Worm (Caenorhabditis elegans) whole organism, L4 larva: ENCODE data around the gene imp-3.

Experiments
- Y48G9A.11 ChIP-seq: fragments of 200-800 bp; sonication (Bioruptor generic); IDR thresholded peaks from 2 replicates; pipeline ENCODE4 v1.3.6; 2022; ENCODE audit warnings: missing genetic modification reagents, missing genetic modification characterization, missing compliant biosample characterization
- ZK337.2 ChIP-seq: fragments of 200-800 bp; sonication (Bioruptor generic); IDR thresholded peaks from 2 replicates; pipeline ENCODE4 v1.3.6; 2022; ENCODE audit warnings: missing genetic modification reagents, missing genetic modification characterization, missing compliant biosample characterization
- aha-1 ChIP-seq: fragments of 150-350 bp; peaks from one replicate; lab custom pipeline; 2014; ENCODE audit warnings: missing biosample characterization, missing genetic modification characterization
- attf-4 ChIP-seq: sonication (generic microtip); optimal IDR thresholded peaks from 3 replicates; lab custom pipeline; 2017; ENCODE audit warnings: missing biosample characterization, missing genetic modification characterization
- ceh-32 ChIP-seq: sonication (generic microtip); optimal IDR thresholded peaks from 2 replicates; lab custom pipeline; 2016; ENCODE audit warnings: mild to moderate bottlenecking, missing genetic modification characterization, missing compliant biosample characterization; ENCODE audit not compliant: poor library complexity
- ceh-82 ChIP-seq: sonication (generic microtip); optimal IDR thresholded peaks from 2 replicates; lab custom pipeline; 2017; ENCODE audit warnings: missing biosample characterization, missing genetic modification characterization
- ces-1 ChIP-seq: fragments of 150-350 bp; sonication (generic microtip); optimal IDR thresholded peaks from 4 replicates; lab custom pipeline; 2014; ENCODE audit warnings: missing biosample characterization, missing genetic modification reagents, missing genetic modification characterization
- ctbp-1 ChIP-seq: fragments of 200-800 bp; sonication (Bioruptor generic); IDR thresholded peaks from 2 replicates; pipeline ENCODE4 v1.3.6; 2022; ENCODE audit warnings: missing genetic modification reagents, missing genetic modification characterization, missing compliant biosample characterization
- daf-16 ChIP-seq, 3 experiments: sonication (generic microtip); optimal IDR thresholded peaks; 2 replicates each; lab custom pipeline; 2016 to 2017; ENCODE audit warnings: missing genetic modification characterization in 3 of 3, missing genetic modification reagents in 3 of 3, mild to moderate bottlenecking in 2 of 3, missing compliant biosample characterization in 2 of 3, missing biosample characterization in 1 of 3, moderate library complexity in 1 of 3
- dmd-6 ChIP-seq: fragments of 200-800 bp; sonication (Bioruptor generic); IDR thresholded peaks from 2 replicates; pipeline ENCODE4 v1.3.6; 2022; ENCODE audit warnings: missing genetic modification reagents, missing genetic modification characterization, missing compliant biosample characterization
- dmd-9 ChIP-seq: fragments of 200-800 bp; sonication (Bioruptor generic); IDR thresholded peaks from 2 replicates; pipeline ENCODE4 v1.3.6; 2022; ENCODE audit warnings: missing genetic modification reagents, missing genetic modification characterization, missing compliant biosample characterization
- dpl-1 ChIP-seq: fragments of 150-350 bp; optimal IDR thresholded peaks from 2 replicates; lab custom pipeline; 2014; ENCODE audit warnings: missing biosample characterization, missing genetic modification reagents, missing genetic modification characterization
- dve-1 ChIP-seq: sonication (generic microtip); optimal IDR thresholded peaks from 2 replicates; lab custom pipeline; 2017; ENCODE audit warnings: antibody characterized with exemption, mild to moderate bottlenecking, missing genetic modification characterization, missing compliant biosample characterization; ENCODE audit not compliant: insufficient read depth
- egl-27 ChIP-seq: sonication (generic microtip); optimal IDR thresholded peaks from 3 replicates; lab custom pipeline; 2017; ENCODE audit warnings: missing biosample characterization, missing genetic modification reagents, missing genetic modification characterization
- fkh-10 ChIP-seq: fragments of 150-350 bp; optimal IDR thresholded peaks from 2 replicates; lab custom pipeline; 2014; ENCODE audit warnings: missing biosample characterization, missing genetic modification reagents, missing genetic modification characterization
- hlh-11 ChIP-seq: fragments of 200-800 bp; sonication (Bioruptor generic); optimal IDR thresholded peaks from 2 replicates; lab custom pipeline; 2018; ENCODE audit warnings: mild to moderate bottlenecking, missing genetic modification characterization, missing compliant biosample characterization
- hlh-30 ChIP-seq: sonication (generic microtip); optimal IDR thresholded peaks from 2 replicates; lab custom pipeline; 2017; ENCODE audit warnings: antibody characterized with exemption, mild to moderate bottlenecking, missing genetic modification characterization, missing compliant biosample characterization; ENCODE audit not compliant: insufficient read depth
- hmg-1.1 ChIP-seq: fragments of 200-800 bp; sonication (Bioruptor generic); IDR thresholded peaks from 2 replicates; pipeline ENCODE4 v1.3.6; 2022; ENCODE audit warnings: missing genetic modification reagents, missing genetic modification characterization, missing compliant biosample characterization
- lim-7 ChIP-seq: fragments of 200-800 bp; sonication (Bioruptor generic); IDR thresholded peaks from 2 replicates; pipeline ENCODE4 v1.3.6; 2022; ENCODE audit warnings: missing genetic modification characterization, missing compliant biosample characterization
- lin-29 ChIP-seq: fragments of 200-800 bp; sonication (Bioruptor generic); IDR thresholded peaks from 2 replicates; pipeline ENCODE4 v1.3.6; 2022; ENCODE audit warnings: missing genetic modification reagents, missing genetic modification characterization, missing compliant biosample characterization
- lin-38 ChIP-seq: fragments of 200-800 bp; sonication (Bioruptor generic); IDR thresholded peaks from 2 replicates; pipeline ENCODE4 v1.3.6; 2022; ENCODE audit warnings: missing genetic modification reagents, missing genetic modification characterization, missing compliant biosample characterization
- lsy-2 ChIP-seq, 2 experiments: fragments of 150-350 bp in 1 of 2; sonication (generic microtip) in 1 of 2; optimal IDR thresholded peaks; 2 replicates each; lab custom pipeline; 2014 to 2017; ENCODE audit warnings: missing biosample characterization in 2 of 2, missing genetic modification characterization in 2 of 2
- madf-9 ChIP-seq: fragments of 200-800 bp; sonication (Bioruptor generic); conservative IDR thresholded peaks from 2 replicates; pipeline ENCODE4 v1.3.6; 2022; ENCODE audit warnings: missing genetic modification reagents, missing genetic modification characterization, missing compliant biosample characterization
- mdl-1 ChIP-seq, 2 experiments: fragments of 150-350 bp in 1 of 2; sonication (generic microtip) in 1 of 2; optimal IDR thresholded peaks; 2 replicates each; lab custom pipeline; 2014 to 2017; ENCODE audit warnings: missing biosample characterization in 2 of 2, missing genetic modification characterization in 2 of 2
- mep-1 ChIP-seq: fragments of 150-350 bp; sonication (generic microtip); optimal IDR thresholded peaks from 3 replicates; lab custom pipeline; 2014; ENCODE audit warnings: missing biosample characterization, missing genetic modification characterization
- mes-2 ChIP-seq: sonication (generic microtip); optimal IDR thresholded peaks from 2 replicates; lab custom pipeline; 2016; ENCODE audit warnings: missing genotype, mild to moderate bottlenecking, missing genetic modification characterization, missing compliant biosample characterization; ENCODE audit not compliant: poor library complexity, severe bottlenecking
- mxl-3 ChIP-seq: fragments of 200-800 bp; sonication (Bioruptor generic); optimal IDR thresholded peaks from 2 replicates; lab custom pipeline; 2018; ENCODE audit warnings: mild to moderate bottlenecking, missing genetic modification characterization, missing compliant biosample characterization
- nhr-11 ChIP-seq: fragments of 150-350 bp; optimal IDR thresholded peaks from 2 replicates; lab custom pipeline; 2014; ENCODE audit warnings: missing biosample characterization, missing genetic modification characterization
- nhr-111 ChIP-seq: fragments of 200-800 bp; sonication (Bioruptor generic); optimal IDR thresholded peaks from 2 replicates; lab custom pipeline; 2018; ENCODE audit warnings: mild to moderate bottlenecking, missing genetic modification characterization, missing compliant biosample characterization
- nhr-28 ChIP-seq: fragments of 150-350 bp; optimal IDR thresholded peaks from 2 replicates; lab custom pipeline; 2014; ENCODE audit warnings: missing biosample characterization, missing genetic modification characterization
- nhr-76 ChIP-seq: fragments of 150-350 bp; optimal IDR thresholded peaks from 2 replicates; lab custom pipeline; 2014; ENCODE audit warnings: missing biosample characterization, missing genetic modification characterization
- nhr-77 ChIP-seq: fragments of 150-350 bp; optimal IDR thresholded peaks from 2 replicates; lab custom pipeline; 2014; ENCODE audit warnings: missing biosample characterization, missing genetic modification characterization
- pha-4 ChIP-seq, 2 experiments: fragments of 150-350 bp in 1 of 2; fragments of 200-800 bp in 1 of 2; sonication (Bioruptor generic) in 1 of 2; IDR thresholded peaks in 1 of 2; optimal IDR thresholded peaks in 1 of 2; 2 replicates each; pipeline versions ENCODE4 v1.3.6 to Lab custom; 2014 to 2022; ENCODE audit warnings: missing genetic modification characterization in 2 of 2, missing genetic modification reagents in 2 of 2, missing biosample characterization in 1 of 2, missing compliant biosample characterization in 1 of 2
- php-3 ChIP-seq: fragments of 200-800 bp; sonication (Bioruptor generic); IDR thresholded peaks from 2 replicates; pipeline ENCODE4 v1.3.6; 2022; ENCODE audit warnings: missing genetic modification reagents, missing genetic modification characterization, missing compliant biosample characterization
- pqm-1 ChIP-seq: sonication (generic microtip); optimal IDR thresholded peaks from 2 replicates; lab custom pipeline; 2017; ENCODE audit warnings: missing biosample characterization, missing genetic modification characterization
- rbr-2 ChIP-seq: sonication (generic microtip); optimal IDR thresholded peaks from 2 replicates; lab custom pipeline; 2016; ENCODE audit warnings: missing genotype, missing genetic modification characterization, missing compliant biosample characterization
- set-16 ChIP-seq: fragments of 200-800 bp; sonication (Bioruptor generic); IDR thresholded peaks from 2 replicates; pipeline ENCODE4 v1.3.6; 2022; ENCODE audit warnings: missing genetic modification reagents, missing genetic modification characterization, missing compliant biosample characterization
- skn-1 ChIP-seq: fragments of 150-350 bp; optimal IDR thresholded peaks from 2 replicates; lab custom pipeline; 2014; ENCODE audit warnings: missing biosample characterization, missing genetic modification characterization
- spr-3 ChIP-seq: fragments of 200-800 bp; sonication (Bioruptor generic); optimal IDR thresholded peaks from 2 replicates; lab custom pipeline; 2018; ENCODE audit warnings: mild to moderate bottlenecking, missing genetic modification characterization, missing compliant biosample characterization
- tag-97 ChIP-seq: fragments of 200-800 bp; sonication (Bioruptor generic); IDR thresholded peaks from 2 replicates; pipeline ENCODE4 v1.3.6; 2022; ENCODE audit warnings: missing genetic modification characterization, missing compliant biosample characterization
- unc-39 ChIP-seq: sonication (generic microtip); optimal IDR thresholded peaks from 2 replicates; lab custom pipeline; 2017; ENCODE audit warnings: missing biosample characterization, missing genetic modification characterization
- unc-62 ChIP-seq, 3 experiments: fragments of 150-350 bp in 1 of 3; sonication (generic microtip); optimal IDR thresholded peaks in 2 of 3; peaks in 1 of 3; 1 replicate in 1 of 3; 2 replicates in 2 of 3; lab custom pipeline; 2014 to 2017; ENCODE audit warnings: missing biosample characterization in 3 of 3, missing genetic modification characterization in 3 of 3, missing genetic modification reagents in 3 of 3, missing genotype in 1 of 3
- zfp-2 ChIP-seq: sonication (generic microtip); optimal IDR thresholded peaks from 2 replicates; lab custom pipeline; 2016; ENCODE audit warnings: mild to moderate bottlenecking, missing genetic modification characterization, missing compliant biosample characterization
- zip-11 ChIP-seq: fragments of 200-800 bp; sonication (Bioruptor generic); IDR thresholded peaks from 2 replicates; pipeline ENCODE4 v1.3.6; 2022; ENCODE audit warnings: missing genetic modification characterization, missing compliant biosample characterization

Gene imp-3

ce11 chrIV:7815683-7816183 is 26.3 kb upstream of the imp-3 start, which contains the start of gene cdgs-1:
Gene cdgs-1 (minus strand): TSS chrIV:7815733.
- TF ChIP-seq ces-1, result peak; percentile 40
- no peak for TF ChIP-seq daf-16 (GFP tag; optimal IDR thresholded peaks at IDR 0.05; lab: Kevin White, UChicago)
- peak; percentile 94 for TF ChIP-seq daf-16 (tag; optimal IDR thresholded peaks at IDR 0.05; lab: Kevin White, UChicago)
- TF ChIP-seq hlh-30 (tag; lab: Kevin White, UChicago), result peak; percentile 96
- TF ChIP-seq pha-4 (GFP tag; IDR thresholded peaks at IDR 0.05; lab: Robert Waterston, UW), result no peak
- TF ChIP-seq pha-4 (tag; optimal IDR thresholded peaks at IDR 0.05; lab: Kevin White, UChicago), result peak; percentile 26
- TF ChIP-seq Y48G9A.11 (GFP tag; lab: Robert Waterston, UW), result no peak
- no peak for TF ChIP-seq tag-97
- peak; percentile 44 for TF ChIP-seq dpl-1 (GFP tag; lab: Kevin White, UChicago)
- TF ChIP-seq lsy-2 (tag; optimal IDR thresholded peaks at IDR 0.05; lab: Kevin White, UChicago), result peak in 1 of 2 experiments; percentile 57
- TF ChIP-seq mdl-1 (tag; optimal IDR thresholded peaks at IDR 0.05; lab: Kevin White, UChicago), result peak; percentile 59 to 90
- no peak for TF ChIP-seq lim-7
- peak; percentile 38 for TF ChIP-seq nhr-77 (tag; lab: Kevin White, UChicago)
- peak; percentile 8 for TF ChIP-seq dve-1 (tag; lab: Kevin White, UChicago)
- 0 out of 2 replicates have a peak, but pooled peaks have one; percentile 40 for TF ChIP-seq hmg-1.1
- peak; percentile 72 for TF ChIP-seq hlh-11 (tag; lab: Kevin White, UChicago)
- TF ChIP-seq mxl-3, result peak; percentile 74
- no peak for TF ChIP-seq ceh-82 (tag; lab: Kevin White, UChicago)
- TF ChIP-seq nhr-11 (tag; lab: Kevin White, UChicago), result peak; percentile 44
- TF ChIP-seq unc-62 (GFP tag; optimal IDR thresholded peaks at IDR 0.05 in 1 of 2; lab: Kevin White, UChicago), result no peak
- no peak for TF ChIP-seq unc-62 (tag; optimal IDR thresholded peaks at IDR 0.05; lab: Kevin White, UChicago)
- peak; percentile 48 for TF ChIP-seq mep-1 (tag; lab: Kevin White, UChicago)
- no peak for TF ChIP-seq attf-4 (tag; lab: Kevin White, UChicago)
- no peak for TF ChIP-seq skn-1 (tag; lab: Kevin White, UChicago)
- TF ChIP-seq set-16 (GFP tag; lab: Robert Waterston, UW), result no peak
- peak; percentile 23; the same call in 1 of the 2 replicates for TF ChIP-seq ctbp-1 (GFP tag; lab: Robert Waterston, UW)
- TF ChIP-seq rbr-2 (tag; lab: Kevin White, UChicago), result peak; percentile 42
- TF ChIP-seq nhr-76, result no peak
- no peak for TF ChIP-seq php-3 (GFP tag; lab: Robert Waterston, UW)
- TF ChIP-seq lin-38, result 0 out of 2 replicates have a peak, but pooled peaks have one; percentile 8
- peak; percentile 64 for TF ChIP-seq nhr-28 (tag; lab: Kevin White, UChicago)
- peak; percentile 51 for TF ChIP-seq fkh-10

- TF ChIP-seq dve-1 (tag; lab: Kevin White, UChicago), result peak; percentile 2
- peak; percentile 88 for TF ChIP-seq aha-1
- TF ChIP-seq nhr-111 (GFP tag; lab: Kevin White, UChicago), result no peak
- TF ChIP-seq dmd-9 (GFP tag; lab: Robert Waterston, UW), result no peak
- TF ChIP-seq, all 104 proteins: peak for 2
These were observed 23.3 kb upstream of the imp-3 start, which contains the start of gene zgpa-1 for ce11 chrIV:7812709-7813108. Gene zgpa-1 (minus strand): TSS chrIV:7812809.

DNA sequence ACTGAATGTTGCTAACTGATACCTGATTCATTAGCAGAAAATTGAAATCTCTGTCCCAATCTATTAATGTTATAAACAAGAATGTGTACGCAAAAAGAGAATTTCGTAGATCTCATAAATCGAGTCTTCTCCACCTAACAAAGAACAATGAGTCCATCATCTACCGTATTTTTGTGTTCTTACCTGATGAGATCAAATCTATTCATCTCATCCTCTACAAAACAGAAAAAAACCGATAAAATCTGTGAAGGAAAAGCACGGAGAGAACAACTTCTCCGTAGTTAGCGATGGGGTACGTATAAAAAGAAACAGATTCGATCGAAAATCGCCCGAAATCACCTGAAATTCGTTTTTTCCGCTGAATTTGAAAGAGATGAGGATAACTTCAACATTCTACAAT is 19.2 kb upstream of the imp-3 start, which contains the start of gene C33H5.1:
Gene C33H5.1, plus strand, starts transcription at position 330 of the 400 bp plus-strand sequence.
- TF ChIP-seq madf-9 (GFP tag; lab: Robert Waterston, UW) (no peak), aha-1 (peak; percentile 70)

DNA sequence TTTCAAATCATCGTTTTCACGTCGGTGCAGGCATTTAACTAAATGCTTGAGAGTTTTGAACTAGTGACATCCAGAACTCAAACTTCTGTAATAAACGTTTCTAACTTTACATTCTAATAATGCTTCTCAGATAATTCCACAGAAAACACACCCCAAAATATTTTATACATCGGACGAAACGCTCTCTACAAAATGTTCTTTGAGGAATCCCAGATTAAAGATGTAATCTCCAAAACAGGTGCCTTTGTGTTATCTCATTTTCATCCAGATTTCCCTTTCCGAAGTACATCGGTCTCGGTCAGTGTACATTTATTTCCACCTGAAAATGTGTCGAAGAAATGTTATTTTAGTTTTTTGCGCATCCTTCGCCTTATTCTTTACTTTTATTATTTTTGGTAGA is 15.3 kb upstream of the imp-3 start, which contains the start of gene C33H5.2:
Gene C33H5.2, plus strand, starts transcription at position 301 of the 400 bp plus-strand sequence.
- TF ChIP-seq pqm-1 (tag; lab: Kevin White, UChicago) (no peak), php-3 (GFP tag; lab: Robert Waterston, UW) (no peak), zfp-2 (tag; lab: Kevin White, UChicago) (no peak), zip-11 (GFP tag; lab: Robert Waterston, UW) (no peak), dmd-6 (GFP tag; lab: Robert Waterston, UW) (no peak), fkh-10 (no peak), unc-39 (tag; lab: Kevin White, UChicago) (no peak), daf-16 (GFP tag; optimal IDR thresholded peaks at IDR 0.05; lab: Kevin White, UChicago) (no peak), daf-16 (tag; optimal IDR thresholded peaks at IDR 0.05; lab: Kevin White, UChicago) (no peak), ZK337.2 (GFP tag; lab: Robert Waterston, UW) (no peak), mes-2 (tag; lab: Kevin White, UChicago) (no peak), lin-29 (GFP tag; lab: Robert Waterston, UW) (no peak), ceh-32 (tag; lab: Kevin White, UChicago) (no peak), ctbp-1 (GFP tag; lab: Robert Waterston, UW) (no peak), rbr-2 (tag; lab: Kevin White, UChicago) (no peak), spr-3 (GFP tag; lab: Kevin White, UChicago) (no peak), egl-27 (no peak)
